Worm (Caenorhabditis elegans) whole organism, young adult: ENCODE measurements around the gene Y45F3A.1.

Source experiments
- B0336.3 ChIP-seq: fragments of 200-800 bp; sonication (Bioruptor generic); IDR thresholded peaks from 2 replicates; pipeline ENCODE4 v1.3.6; 2022; ENCODE audit warnings: missing genetic modification characterization, missing compliant biosample characterization
- hrde-1 ChIP-seq: sonication (generic microtip); optimal IDR thresholded peaks from 2 replicates; lab custom pipeline; 2016; ENCODE audit warnings: missing genetic modification characterization, mild to moderate bottlenecking, missing compliant biosample characterization, moderate library complexity, missing genotype, missing genetic modification reagents, borderline replicate concordance
- lin-35 ChIP-seq, 3 experiments: fragments of 150-350 bp in 2 of 3; sonication (generic microtip) in 1 of 3; optimal IDR thresholded peaks; 2 replicates each; lab custom pipeline; 2014 to 2018; ENCODE audit warnings: missing biosample characterization in 3 of 3, missing genetic modification characterization in 3 of 3, missing genetic modification reagents in 3 of 3
- lir-1 ChIP-seq: fragments of 200-800 bp; sonication (Bioruptor generic); conservative IDR thresholded peaks from 2 replicates; pipeline ENCODE4 v1.3.6; 2022; ENCODE audit warnings: missing genetic modification reagents, missing genetic modification characterization, missing compliant biosample characterization
- madf-3 ChIP-seq: fragments of 200-800 bp; sonication (Bioruptor generic); IDR thresholded peaks from 2 replicates; pipeline ENCODE4 v1.3.6; 2022; ENCODE audit warnings: missing genetic modification reagents, missing genetic modification characterization, missing compliant biosample characterization
- pha-4 ChIP-seq: fragments of 150-350 bp; sonication (generic microtip); optimal IDR thresholded peaks from 2 replicates; lab custom pipeline; 2014; ENCODE audit warnings: missing biosample characterization, missing genetic modification reagents, missing genetic modification characterization
- snpc-1.3 ChIP-seq: sonication (generic microtip); optimal IDR thresholded peaks from 2 replicates; lab custom pipeline; 2017; ENCODE audit warnings: missing genetic modification characterization, mild to moderate bottlenecking, missing compliant biosample characterization, antibody characterized with exemption, moderate library complexity, missing genotype, missing genetic modification reagents; ENCODE audit not compliant: insufficient read depth
- snpc-4 ChIP-seq, 5 experiments: fragments of 150-350 bp in 1 of 5; sonication (generic microtip) in 4 of 5; optimal IDR thresholded peaks; 2 replicates each; lab custom pipeline; 2014 to 2018; ENCODE audit warnings: missing genetic modification characterization in 5 of 5, missing biosample characterization in 3 of 5, antibody characterized with exemption in 2 of 5, mild to moderate bottlenecking in 2 of 5, missing compliant biosample characterization in 2 of 5, missing genotype in 2 of 5, moderate library complexity in 2 of 5, missing genetic modification reagents in 1 of 5
- unc-62 ChIP-seq: fragments of 150-350 bp; optimal IDR thresholded peaks from 2 replicates; lab custom pipeline; 2014; ENCODE audit warnings: missing biosample characterization, missing genetic modification reagents, missing genetic modification characterization
- xnd-1 ChIP-seq: sonication (generic microtip); optimal IDR thresholded peaks from 2 replicates; lab custom pipeline; 2016; ENCODE audit warnings: missing genotype, missing genetic modification reagents, missing genetic modification characterization, missing compliant biosample characterization

- TF ChIP-seq B0336.3 (GFP tag; lab: Robert Waterston, UW) (no peak), snpc-4 (GFP tag; optimal IDR thresholded peaks at IDR 0.05; lab: Kevin White, UChicago) (no peak), snpc-4 (tag; optimal IDR thresholded peaks at IDR 0.05; lab: Kevin White, UChicago) (no peak), lin-35 (GFP tag; optimal IDR thresholded peaks at IDR 0.05; lab: Kevin White, UChicago) (no peak), snpc-1.3 (tag; lab: Kevin White, UChicago) (no peak), unc-62 (GFP tag; lab: Kevin White, UChicago) (no peak), lir-1 (no peak), hrde-1 (tag; lab: Kevin White, UChicago) (no peak), pha-4 (tag; lab: Kevin White, UChicago) (no peak), madf-3 (GFP tag; lab: Robert Waterston, UW) (no peak), xnd-1 (tag; lab: Kevin White, UChicago) (no peak)
Measured at ce11 chrIII:10521219-10521618, 40.5 kb downstream of the Y45F3A.1 start.
